Worm (Caenorhabditis elegans): Measurements from ENCODE around the gene srz-83.

- TF ChIP-seq flt-1 (GFP tag; IDR thresholded peaks at IDR 0.05) (no peak), med-1 (GFP tag; optimal IDR thresholded peaks at IDR 0.05; ENCODE audit: insufficient read depth) (no peak), tab-1 (GFP tag; IDR thresholded peaks at IDR 0.05) (no peak), ztf-23 (GFP tag; IDR thresholded peaks at IDR 0.05) (no peak), cog-1 (tag; optimal IDR thresholded peaks at IDR 0.05) (no peak)
Observed at ce11 chrIV:3532989-3533388, 28.7 kb downstream of the srz-83 start.

All from whole organism, midembryonic.